Worm (Caenorhabditis elegans): Measurements from ENCODE around the gene mrps-9.

ce11 chrIII:8310239-8311057, 44.6 kb downstream of the mrps-9 start, which contains the start of gene F10E9.3:
- TF ChIP-seq snpc-4 (tag; optimal IDR thresholded peaks at IDR 0.05) (no peak), nhr-10 (tag; optimal IDR thresholded peaks at IDR 0.05) (no peak), mdl-1 (tag; optimal IDR thresholded peaks at IDR 0.05) (no peak), ztf-11 (tag; optimal IDR thresholded peaks at IDR 0.05) (no peak), egl-27 (tag; optimal IDR thresholded peaks at IDR 0.05) (no peak), elt-1 (tag; optimal IDR thresholded peaks at IDR 0.05) (no peak), sma-9 (GFP tag; optimal IDR thresholded peaks at IDR 0.05) (no peak), sma-9 (tag; optimal IDR thresholded peaks at IDR 0.05) (no peak)
